Fruit fly (Drosophila melanogaster) whole organism, prepupa: ENCODE results near the gene cdm.

Source experiments
- CG10631 ChIP-seq: fragments of 200-800 bp; sonication (Bioruptor generic); optimal IDR thresholded peaks from 2 replicates; lab custom pipeline; 2016; ENCODE audit warnings: missing biosample characterization, missing genetic modification characterization
- CG11294 ChIP-seq: fragments of 200-800 bp; sonication (Bioruptor generic); IDR thresholded peaks from 2 replicates; pipeline ENCODE4 v1.3.6; 2022; ENCODE audit warnings: missing biosample characterization, missing genetic modification characterization
- CG11762 ChIP-seq: fragments of 200-800 bp; sonication (Bioruptor generic); optimal IDR thresholded peaks from 3 replicates; lab custom pipeline; 2016; ENCODE audit warnings: missing biosample characterization, missing genetic modification characterization; ENCODE audit not compliant: insufficient read depth
- CG15336 ChIP-seq: fragments of 200-800 bp; sonication (Bioruptor generic); IDR thresholded peaks from 2 replicates; pipeline ENCODE4 v1.3.6; 2022; ENCODE audit warnings: missing biosample characterization, missing genetic modification characterization
- CG1621 ChIP-seq: fragments of 200-800 bp; sonication (Bioruptor generic); optimal IDR thresholded peaks from 3 replicates; lab custom pipeline; 2018; ENCODE audit warnings: missing biosample characterization, mild to moderate bottlenecking, missing genetic modification characterization
- CG16779 ChIP-seq: fragments of 200-800 bp; sonication (Bioruptor generic); optimal IDR thresholded peaks from 3 replicates; lab custom pipeline; 2017; ENCODE audit warnings: missing biosample characterization, mild to moderate bottlenecking, missing genetic modification characterization
- CG3032 ChIP-seq: fragments of 200-800 bp; optimal IDR thresholded peaks from 2 replicates; lab custom pipeline; 2019; ENCODE audit warnings: missing biosample characterization, mild to moderate bottlenecking, missing genetic modification characterization, moderate library complexity
- CG31627 ChIP-seq: fragments of 200-800 bp; sonication (Bioruptor generic); optimal IDR thresholded peaks from 3 replicates; lab custom pipeline; 2016; ENCODE audit warnings: missing biosample characterization, missing genetic modification characterization
- CG32006 ChIP-seq: fragments of 200-800 bp; sonication (Bioruptor generic); optimal IDR thresholded peaks from 3 replicates; lab custom pipeline; 2017; ENCODE audit warnings: missing biosample characterization, mild to moderate bottlenecking, missing genetic modification characterization
- CG34406 ChIP-seq: fragments of 200-800 bp; sonication (Bioruptor generic); optimal IDR thresholded peaks from 3 replicates; lab custom pipeline; 2016; ENCODE audit warnings: missing biosample characterization, missing genetic modification characterization
- CG4318 ChIP-seq: fragments of 200-800 bp; sonication (Bioruptor generic); optimal IDR thresholded peaks from 3 replicates; lab custom pipeline; 2017; ENCODE audit warnings: missing biosample characterization, mild to moderate bottlenecking, missing genetic modification characterization
- CG6163 ChIP-seq: fragments of 200-800 bp; sonication (Bioruptor generic); IDR thresholded peaks from 3 replicates; pipeline ENCODE4 v1.3.6; 2022; ENCODE audit warnings: missing biosample characterization, missing genetic modification characterization
- CG6276 ChIP-seq: fragments of 200-800 bp; sonication (Bioruptor generic); optimal IDR thresholded peaks from 2 replicates; lab custom pipeline; 2017; ENCODE audit warnings: missing biosample characterization, mild to moderate bottlenecking, missing genetic modification characterization
- CG6808 ChIP-seq: fragments of 200-800 bp; sonication (Bioruptor generic); optimal IDR thresholded peaks from 3 replicates; lab custom pipeline; 2017; ENCODE audit warnings: missing biosample characterization, missing genetic modification characterization, mild to moderate bottlenecking, moderate library complexity, missing genetic modification reagents
- CG6854 ChIP-seq: fragments of 200-800 bp; sonication (Bioruptor generic); optimal IDR thresholded peaks from 2 replicates; lab custom pipeline; 2017; ENCODE audit warnings: missing biosample characterization, mild to moderate bottlenecking, missing genetic modification characterization
- CG7368 ChIP-seq: fragments of 200-800 bp; sonication (Bioruptor generic); optimal IDR thresholded peaks from 3 replicates; lab custom pipeline; 2016; ENCODE audit warnings: missing biosample characterization, missing genetic modification characterization
- CG8119 ChIP-seq: fragments of 200-800 bp; sonication (Bioruptor generic); IDR thresholded peaks from 3 replicates; pipeline ENCODE4 v1.3.6; 2022; ENCODE audit warnings: missing biosample characterization, missing genetic modification characterization
- CG9139 ChIP-seq: fragments of 200-800 bp; sonication (Bioruptor generic); optimal IDR thresholded peaks from 3 replicates; lab custom pipeline; 2017; ENCODE audit warnings: missing biosample characterization, mild to moderate bottlenecking, missing genetic modification characterization
- Eip93F ChIP-seq: fragments of 200-800 bp; sonication (Bioruptor generic); optimal IDR thresholded peaks from 2 replicates; lab custom pipeline; 2016; ENCODE audit warnings: missing biosample characterization, mild to moderate bottlenecking, missing genetic modification characterization
- Ets21C ChIP-seq: fragments of 200-800 bp; sonication (Bioruptor generic); optimal IDR thresholded peaks from 3 replicates; lab custom pipeline; 2016; ENCODE audit warnings: missing biosample characterization, missing genetic modification characterization
- Ets96B ChIP-seq: fragments of 200-800 bp; optimal IDR thresholded peaks from 2 replicates; lab custom pipeline; 2019; ENCODE audit warnings: missing biosample characterization, mild to moderate bottlenecking, missing genetic modification characterization, moderate library complexity
- Gug ChIP-seq: fragments of 200-800 bp; sonication (Bioruptor generic); IDR thresholded peaks from 2 replicates; pipeline ENCODE4 v1.3.6; 2022; ENCODE audit warnings: missing biosample characterization, missing genetic modification characterization
- Hr39 ChIP-seq: fragments of 200-800 bp; sonication (Bioruptor generic); optimal IDR thresholded peaks from 2 replicates; lab custom pipeline; 2016; ENCODE audit warnings: missing biosample characterization, missing genetic modification characterization
- Hr4 ChIP-seq: fragments of 200-800 bp; sonication (Bioruptor generic); optimal IDR thresholded peaks from 3 replicates; lab custom pipeline; 2016; ENCODE audit warnings: missing biosample characterization, missing genetic modification characterization
- Lpt ChIP-seq: fragments of 200-800 bp; sonication (Bioruptor generic); optimal IDR thresholded peaks from 3 replicates; lab custom pipeline; 2016; ENCODE audit warnings: missing biosample characterization, missing genetic modification characterization
- Met ChIP-seq: fragments of 200-800 bp; sonication (Bioruptor generic); optimal IDR thresholded peaks from 3 replicates; lab custom pipeline; 2016; ENCODE audit warnings: missing biosample characterization, missing genetic modification characterization
- OdsH ChIP-seq: fragments of 200-800 bp; sonication (Bioruptor generic); optimal IDR thresholded peaks from 3 replicates; lab custom pipeline; 2016; ENCODE audit warnings: missing biosample characterization, missing genetic modification characterization
- Smox ChIP-seq: fragments of 200-800 bp; sonication (Bioruptor generic); optimal IDR thresholded peaks from 3 replicates; lab custom pipeline; 2016; ENCODE audit warnings: missing biosample characterization, missing genetic modification characterization
- Sox102F ChIP-seq: fragments of 200-800 bp; sonication (Bioruptor generic); optimal IDR thresholded peaks from 2 replicates; lab custom pipeline; 2016; ENCODE audit warnings: missing biosample characterization, mild to moderate bottlenecking, missing genetic modification characterization
- Sox14 ChIP-seq: fragments of 200-800 bp; sonication (Bioruptor generic); optimal IDR thresholded peaks from 3 replicates; lab custom pipeline; 2016; ENCODE audit warnings: missing biosample characterization, missing genetic modification characterization
- Sox15 ChIP-seq: fragments of 200-800 bp; sonication (Bioruptor generic); optimal IDR thresholded peaks from 3 replicates; lab custom pipeline; 2016; ENCODE audit warnings: missing biosample characterization, missing genetic modification characterization
- acj6 ChIP-seq: fragments of 200-800 bp; sonication (Bioruptor generic); optimal IDR thresholded peaks from 3 replicates; lab custom pipeline; 2016; ENCODE audit warnings: missing biosample characterization, missing genetic modification characterization
- cyc ChIP-seq: fragments of 200-800 bp; sonication (Bioruptor generic); optimal IDR thresholded peaks from 3 replicates; lab custom pipeline; 2016; ENCODE audit warnings: missing biosample characterization, missing genetic modification characterization
- dac ChIP-seq: fragments of 200-800 bp; sonication (Bioruptor generic); optimal IDR thresholded peaks from 2 replicates; lab custom pipeline; 2017; ENCODE audit warnings: missing biosample characterization, mild to moderate bottlenecking, missing genetic modification characterization
- dsx ChIP-seq: fragments of 200-800 bp; optimal IDR thresholded peaks from 3 replicates; lab custom pipeline; 2019; ENCODE audit warnings: missing biosample characterization, mild to moderate bottlenecking, missing genetic modification characterization, moderate library complexity; ENCODE audit not compliant: poor library complexity, severe bottlenecking
- esn ChIP-seq: fragments of 200-800 bp; sonication (Bioruptor generic); optimal IDR thresholded peaks from 2 replicates; lab custom pipeline; 2016; ENCODE audit warnings: missing biosample characterization, mild to moderate bottlenecking, missing genetic modification characterization, moderate library complexity
- fd85E ChIP-seq: fragments of 200-800 bp; sonication (Bioruptor generic); optimal IDR thresholded peaks from 3 replicates; lab custom pipeline; 2016; ENCODE audit warnings: missing biosample characterization, missing genetic modification characterization
- fkh ChIP-seq: fragments of 200-800 bp; sonication (Bioruptor generic); optimal IDR thresholded peaks from 3 replicates; lab custom pipeline; 2017; ENCODE audit warnings: missing biosample characterization, mild to moderate bottlenecking, missing genetic modification characterization, moderate library complexity
- lz ChIP-seq: fragments of 200-800 bp; sonication (Bioruptor generic); optimal IDR thresholded peaks from 3 replicates; lab custom pipeline; 2016; ENCODE audit warnings: missing biosample characterization, missing genetic modification characterization
- net ChIP-seq: fragments of 200-800 bp; sonication (Bioruptor generic); optimal IDR thresholded peaks from 3 replicates; lab custom pipeline; 2016; ENCODE audit warnings: missing biosample characterization, missing genetic modification characterization
- pdm3 ChIP-seq: fragments of 200-800 bp; sonication (Bioruptor generic); optimal IDR thresholded peaks from 3 replicates; lab custom pipeline; 2016; ENCODE audit warnings: missing biosample characterization, missing genetic modification characterization
- salr ChIP-seq, 2 experiments: fragments of 200-800 bp; sonication (Bioruptor generic); optimal IDR thresholded peaks; 3 replicates each; lab custom pipeline; 2016 to 2018; ENCODE audit warnings: missing biosample characterization in 2 of 2, missing genetic modification characterization in 2 of 2, mild to moderate bottlenecking in 1 of 2
- spab ChIP-seq: fragments of 200-800 bp; sonication (Bioruptor generic); optimal IDR thresholded peaks from 2 replicates; lab custom pipeline; 2017; ENCODE audit warnings: missing biosample characterization, mild to moderate bottlenecking, missing genetic modification characterization, missing genetic modification reagents
- ss ChIP-seq, 2 experiments: fragments of 200-800 bp; sonication (Bioruptor generic); optimal IDR thresholded peaks; 2 replicates in 1 of 2; 3 replicates in 1 of 2; lab custom pipeline; 2017 to 2018; ENCODE audit warnings: mild to moderate bottlenecking in 2 of 2, missing biosample characterization in 2 of 2, missing genetic modification characterization in 2 of 2, moderate library complexity in 1 of 2
- topi ChIP-seq: fragments of 200-800 bp; sonication (Bioruptor generic); optimal IDR thresholded peaks from 3 replicates; lab custom pipeline; 2016; ENCODE audit warnings: missing biosample characterization, missing genetic modification characterization
- vri ChIP-seq: fragments of 200-800 bp; sonication (Bioruptor generic); optimal IDR thresholded peaks from 3 replicates; lab custom pipeline; 2016; ENCODE audit warnings: missing biosample characterization, mild to moderate bottlenecking, missing genetic modification characterization

The cdm gene

DNA sequence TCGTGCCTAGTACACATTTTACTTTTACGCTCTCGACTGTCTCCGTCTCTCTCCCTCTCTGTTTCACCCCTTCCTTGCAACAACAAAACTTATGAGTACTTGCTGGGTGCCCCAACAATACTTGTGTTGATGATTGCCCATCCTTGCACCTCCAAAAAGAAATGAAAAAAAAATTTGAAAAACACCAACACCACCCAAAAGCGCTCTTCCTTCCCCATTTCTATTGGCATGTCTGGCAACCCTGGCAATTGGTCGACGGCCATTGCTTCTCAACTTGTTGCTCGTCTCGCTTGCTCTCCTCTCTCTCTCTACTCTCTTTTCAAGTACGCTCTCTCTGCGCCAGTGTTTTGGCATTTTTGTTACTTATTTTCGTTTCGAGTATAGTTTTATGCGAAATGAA lies 14.9 kb downstream of the cdm start (continued):
- TF ChIP-seq Smox (GFP tag; lab: Kevin White, UChicago): no peak
- peak; percentile 1 for TF ChIP-seq acj6 (GFP tag; lab: Kevin White, UChicago)
- no peak for TF ChIP-seq fd85E (GFP tag; lab: Kevin White, UChicago)
- TF ChIP-seq lz: no peak
- no peak for TF ChIP-seq Sox15 (GFP tag; lab: Kevin White, UChicago)
- TF ChIP-seq CG34406 (GFP tag; lab: Kevin White, UChicago): peak; percentile 52
- TF ChIP-seq CG11294 (GFP tag; lab: Robert Waterston, UW): no peak
- no peak for TF ChIP-seq cyc (GFP tag; lab: Kevin White, UChicago)
- peak in 1 of 2 experiments; percentile 12 for TF ChIP-seq ss (GFP tag; optimal IDR thresholded peaks at IDR 0.05; lab: Kevin White, UChicago)
- TF ChIP-seq OdsH: peak; percentile 33
- TF ChIP-seq Ets21C (GFP tag; lab: Kevin White, UChicago): no peak
- peak; percentile 39 for TF ChIP-seq net

DNA sequence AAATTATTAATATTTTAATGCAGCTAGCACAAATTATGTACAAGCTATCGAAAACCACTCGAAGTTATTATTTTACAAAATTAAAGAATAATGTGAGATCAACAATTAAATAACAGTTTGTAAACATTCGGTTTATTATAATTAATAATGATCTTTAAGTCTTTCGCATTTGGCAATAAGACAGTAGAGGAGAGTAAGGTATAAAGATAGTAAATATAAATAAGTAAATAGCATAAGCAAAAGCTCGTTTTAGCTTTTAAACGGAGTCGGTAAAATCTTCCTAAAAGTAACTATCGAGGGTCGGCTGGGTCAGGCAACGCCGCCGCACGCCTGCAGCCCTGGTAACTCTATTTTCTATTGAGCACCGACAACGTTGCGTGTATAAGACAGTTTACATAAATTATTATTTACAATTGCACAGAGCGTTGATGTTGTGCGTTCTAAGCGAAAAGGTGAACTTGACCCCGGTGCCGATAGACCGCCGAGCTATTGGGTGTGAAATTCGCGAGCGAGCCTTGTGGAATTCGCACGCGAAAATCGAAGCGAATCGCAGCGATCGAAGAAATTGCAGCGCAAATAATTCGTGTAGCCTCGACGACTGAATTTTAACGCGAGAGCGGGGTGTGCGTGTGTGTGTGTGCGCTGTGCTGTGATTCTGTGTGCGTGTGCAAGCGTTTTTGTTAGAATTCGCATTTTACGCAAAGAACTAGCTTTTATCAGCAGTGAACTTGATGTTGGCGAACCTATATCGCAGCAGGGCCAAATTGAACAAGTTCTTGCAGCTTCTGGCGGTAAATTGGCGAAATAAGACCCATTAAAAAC lies 15.7 kb downstream of the cdm start, which contains the start of gene wrd:
Gene wrd, plus strand, starts transcription at position 342 of the 822 bp plus-strand sequence.
- peak; percentile 19 for TF ChIP-seq cyc (GFP tag; lab: Kevin White, UChicago)
- TF ChIP-seq CG7368 (GFP tag; lab: Kevin White, UChicago): no peak
- TF ChIP-seq CG9139: no peak
- peak; percentile 28 for TF ChIP-seq Hr39 (GFP tag; lab: Kevin White, UChicago)
- TF ChIP-seq CG1621 (tag; lab: Kevin White, UChicago): no peak
- peak; percentile 31 for TF ChIP-seq OdsH
- TF ChIP-seq CG31627 (GFP tag; lab: Kevin White, UChicago): peak; percentile 37
- TF ChIP-seq Lpt (GFP tag; lab: Kevin White, UChicago): no peak
- peak in 1 of 2 experiments; percentile 30 for TF ChIP-seq salr (GFP tag; optimal IDR thresholded peaks at IDR 0.05; lab: Kevin White, UChicago)
- no peak for TF ChIP-seq Eip93F (GFP tag; lab: Kevin White, UChicago)
- TF ChIP-seq Hr4 (GFP tag; lab: Kevin White, UChicago): peak; percentile 39
- TF ChIP-seq Gug: no peak
- TF ChIP-seq esn (GFP tag; lab: Kevin White, UChicago): no peak
- no peak for TF ChIP-seq dac (GFP tag; lab: Kevin White, UChicago)
- TF ChIP-seq Ets21C (GFP tag; lab: Kevin White, UChicago): no peak
- no peak for TF ChIP-seq Sox102F
- TF ChIP-seq spab (GFP tag; lab: Kevin White, UChicago): no peak
- peak; percentile 36 for TF ChIP-seq Sox15 (GFP tag; lab: Kevin White, UChicago)
- TF ChIP-seq fkh: peak; percentile 71
- no peak for TF ChIP-seq Sox14
- TF ChIP-seq fd85E (GFP tag; lab: Kevin White, UChicago): no peak
- no peak for TF ChIP-seq CG6854 (GFP tag; lab: Kevin White, UChicago)
- TF ChIP-seq CG8119 (GFP tag; lab: Robert Waterston, UW): no peak
- TF ChIP-seq CG10631: peak; percentile 54
- no peak for TF ChIP-seq CG6808 (GFP tag; lab: Kevin White, UChicago)
- TF ChIP-seq CG11762 (GFP tag; lab: Kevin White, UChicago): peak; percentile 15
- TF ChIP-seq topi: peak; percentile 7
- no peak for TF ChIP-seq net
- no peak for TF ChIP-seq CG6276 (GFP tag; lab: Kevin White, UChicago)
- no peak for TF ChIP-seq CG16779 (tag; lab: Kevin White, UChicago)
- peak; percentile 20 for TF ChIP-seq Smox (GFP tag; lab: Kevin White, UChicago)
- TF ChIP-seq CG32006 (GFP tag; lab: Kevin White, UChicago): peak; percentile 24
- peak; percentile 42 for TF ChIP-seq CG3032
- no peak for TF ChIP-seq CG34406 (GFP tag; lab: Kevin White, UChicago)
- TF ChIP-seq CG15336: no peak
- TF ChIP-seq dsx (GFP tag; lab: Kevin White, UChicago): no peak
- no peak for TF ChIP-seq pdm3 (GFP tag; lab: Kevin White, UChicago)
- TF ChIP-seq CG4318 (GFP tag; lab: Kevin White, UChicago): peak; percentile 17
- TF ChIP-seq Ets96B: no peak
- TF ChIP-seq CG6163 (GFP tag; lab: Robert Waterston, UW): no peak; the same call in 2 of the 3 replicates
- no peak for TF ChIP-seq Met (GFP tag; lab: Kevin White, UChicago)
- TF ChIP-seq lz: peak; percentile 34
- peak; percentile 11 for TF ChIP-seq vri (GFP tag; lab: Kevin White, UChicago)
- peak; percentile 31 for TF ChIP-seq acj6 (GFP tag; lab: Kevin White, UChicago)
